Worm (Caenorhabditis elegans) whole organism, mixed stage, embryonic: ENCODE measurements around the gene rpl-22.

ENCODE experiments used
- bed-3 ChIP-seq: fragments of 200-800 bp; sonication (Bioruptor generic); optimal IDR thresholded peaks from 3 replicates; lab custom pipeline; 2018; ENCODE audit warnings: mild to moderate bottlenecking, missing genetic modification characterization, moderate library complexity, missing compliant biosample characterization
- blmp-1 ChIP-seq: fragments of 150-350 bp; optimal IDR thresholded peaks from 2 replicates; lab custom pipeline; 2014; ENCODE audit warnings: missing biosample characterization, missing genetic modification characterization
- ceh-39 ChIP-seq: fragments of 150-350 bp; optimal IDR thresholded peaks from 2 replicates; lab custom pipeline; 2014; ENCODE audit warnings: missing biosample characterization, missing genetic modification characterization
- ceh-43 ChIP-seq: fragments of 200-800 bp; sonication (Bioruptor generic); optimal IDR thresholded peaks from 2 replicates; lab custom pipeline; 2018; ENCODE audit warnings: mild to moderate bottlenecking, missing genetic modification characterization, moderate library complexity, missing compliant biosample characterization
- ceh-83 ChIP-seq: fragments of 200-800 bp; sonication (Bioruptor generic); optimal IDR thresholded peaks from 2 replicates; lab custom pipeline; 2018; ENCODE audit warnings: mild to moderate bottlenecking, missing genetic modification characterization, missing compliant biosample characterization
- cnd-1 ChIP-seq: fragments of 200-800 bp; sonication (Bioruptor generic); optimal IDR thresholded peaks from 2 replicates; lab custom pipeline; 2018; ENCODE audit warnings: mild to moderate bottlenecking, missing genetic modification characterization, missing compliant biosample characterization
- drap-1 ChIP-seq: fragments of 200-800 bp; sonication (Bioruptor generic); optimal IDR thresholded peaks from 3 replicates; lab custom pipeline; 2018; ENCODE audit warnings: mild to moderate bottlenecking, missing genetic modification characterization, missing compliant biosample characterization
- elt-1 ChIP-seq: sonication (generic microtip); optimal IDR thresholded peaks from 2 replicates; lab custom pipeline; 2017; ENCODE audit warnings: missing genetic modification characterization, mild to moderate bottlenecking, missing compliant biosample characterization, antibody characterized with exemption, moderate library complexity, borderline replicate concordance; ENCODE audit not compliant: insufficient read depth
- elt-3 ChIP-seq: fragments of 150-350 bp; optimal IDR thresholded peaks from 2 replicates; lab custom pipeline; 2014; ENCODE audit warnings: missing biosample characterization, missing genetic modification characterization
- flh-1 ChIP-seq: fragments of 200-800 bp; sonication (Bioruptor generic); optimal IDR thresholded peaks from 2 replicates; lab custom pipeline; 2018; ENCODE audit warnings: mild to moderate bottlenecking, missing genetic modification characterization, moderate library complexity, missing compliant biosample characterization
- ham-2 ChIP-seq: fragments of 200-800 bp; sonication (Bioruptor generic); optimal IDR thresholded peaks from 2 replicates; lab custom pipeline; 2018; ENCODE audit warnings: mild to moderate bottlenecking, missing genetic modification characterization, missing compliant biosample characterization
- lin-13 ChIP-seq: fragments of 150-350 bp; optimal IDR thresholded peaks from 2 replicates; lab custom pipeline; 2014; ENCODE audit warnings: missing biosample characterization, missing genetic modification characterization
- lin-32 ChIP-seq: fragments of 200-800 bp; sonication (Bioruptor generic); optimal IDR thresholded peaks from 2 replicates; lab custom pipeline; 2018; ENCODE audit warnings: mild to moderate bottlenecking, missing genetic modification characterization, missing compliant biosample characterization
- lsy-2 ChIP-seq: fragments of 150-350 bp; optimal IDR thresholded peaks from 2 replicates; lab custom pipeline; 2014; ENCODE audit warnings: missing biosample characterization, missing genetic modification characterization
- mab-5 ChIP-seq: fragments of 150-350 bp; optimal IDR thresholded peaks from 2 replicates; lab custom pipeline; 2014; ENCODE audit warnings: missing biosample characterization, missing genetic modification characterization
- mep-1 ChIP-seq: fragments of 150-350 bp; optimal IDR thresholded peaks from 2 replicates; lab custom pipeline; 2017; ENCODE audit warnings: missing biosample characterization, missing genetic modification reagents, missing genetic modification characterization, inconsistent platforms
- mls-2 ChIP-seq: sonication (generic microtip); optimal IDR thresholded peaks from 2 replicates; lab custom pipeline; 2016; ENCODE audit warnings: mild to moderate bottlenecking, missing genetic modification characterization, moderate library complexity, missing compliant biosample characterization
- nhr-12 ChIP-seq: fragments of 150-350 bp; optimal IDR thresholded peaks from 2 replicates; lab custom pipeline; 2014; ENCODE audit warnings: missing biosample characterization, missing genetic modification characterization
- nhr-2 ChIP-seq: fragments of 150-350 bp; optimal IDR thresholded peaks from 2 replicates; lab custom pipeline; 2014; ENCODE audit warnings: missing biosample characterization, missing genetic modification characterization
- nhr-237 ChIP-seq: fragments of 150-350 bp; optimal IDR thresholded peaks from 2 replicates; lab custom pipeline; 2014; ENCODE audit warnings: missing biosample characterization, missing genetic modification characterization
- nhr-28 ChIP-seq: fragments of 150-350 bp; optimal IDR thresholded peaks from 2 replicates; lab custom pipeline; 2014; ENCODE audit warnings: missing biosample characterization, missing genetic modification characterization
- pha-4 ChIP-seq: fragments of 150-350 bp; optimal IDR thresholded peaks from 2 replicates; lab custom pipeline; 2018; ENCODE audit warnings: missing biosample characterization, missing genetic modification reagents, missing genetic modification characterization
- sem-2 ChIP-seq: fragments of 200-800 bp; sonication (Bioruptor generic); optimal IDR thresholded peaks from 2 replicates; lab custom pipeline; 2018; ENCODE audit warnings: mild to moderate bottlenecking, missing genetic modification characterization, missing compliant biosample characterization
- snpc-4 ChIP-seq: fragments of 150-350 bp; optimal IDR thresholded peaks from 2 replicates; lab custom pipeline; 2014; ENCODE audit warnings: missing biosample characterization, missing genetic modification characterization
- tbx-8 ChIP-seq: fragments of 200-800 bp; sonication (Bioruptor generic); optimal IDR thresholded peaks from 2 replicates; lab custom pipeline; 2018; ENCODE audit warnings: mild to moderate bottlenecking, missing genetic modification characterization, moderate library complexity, missing compliant biosample characterization
- unc-120 ChIP-seq: sonication (generic microtip); optimal IDR thresholded peaks from 2 replicates; lab custom pipeline; 2017; ENCODE audit warnings: missing genetic modification characterization, missing compliant biosample characterization; ENCODE audit not compliant: poor library complexity, severe bottlenecking
- unc-39 ChIP-seq: fragments of 150-350 bp; optimal IDR thresholded peaks from 2 replicates; lab custom pipeline; 2014; ENCODE audit warnings: missing biosample characterization, missing genetic modification characterization
- unc-62 ChIP-seq: fragments of 150-350 bp; optimal IDR thresholded peaks from 2 replicates; lab custom pipeline; 2014; ENCODE audit warnings: missing biosample characterization, missing genetic modification reagents, missing genetic modification characterization
- zip-8 ChIP-seq: fragments of 150-350 bp; optimal IDR thresholded peaks from 2 replicates; lab custom pipeline; 2014; ENCODE audit warnings: missing biosample characterization, missing genetic modification characterization
- ztf-11 ChIP-seq: fragments of 150-350 bp; optimal IDR thresholded peaks from 2 replicates; lab custom pipeline; 2014; ENCODE audit warnings: missing biosample characterization, missing genetic modification characterization

rpl-22 gene

DNA sequence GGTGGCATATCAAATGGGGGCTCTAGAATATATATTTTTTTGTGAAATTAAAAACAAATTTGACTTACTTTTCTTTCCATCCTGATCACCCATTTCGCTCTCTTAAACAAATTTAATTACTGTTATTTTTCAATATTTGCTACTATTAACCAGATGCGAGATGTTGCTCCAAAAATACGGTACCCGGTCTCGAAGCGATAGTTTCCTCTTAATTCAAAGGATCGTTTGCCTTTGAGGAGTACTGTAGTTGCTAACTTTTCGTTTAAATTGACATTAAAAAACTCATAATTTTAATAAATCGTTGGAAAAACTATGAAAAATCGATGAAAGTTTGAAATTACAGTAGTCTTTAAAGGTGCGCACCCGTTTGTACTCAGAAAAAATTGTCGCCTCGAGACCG, 27.9 kb downstream of the rpl-22 start, which contains the start of gene C04G6.4:
TSS of gene C04G6.4 (minus strand) at position 101 of the 400 bp plus-strand sequence.
- TF ChIP-seq bed-3 (GFP tag; lab: Kevin White, UChicago): no peak

DNA sequence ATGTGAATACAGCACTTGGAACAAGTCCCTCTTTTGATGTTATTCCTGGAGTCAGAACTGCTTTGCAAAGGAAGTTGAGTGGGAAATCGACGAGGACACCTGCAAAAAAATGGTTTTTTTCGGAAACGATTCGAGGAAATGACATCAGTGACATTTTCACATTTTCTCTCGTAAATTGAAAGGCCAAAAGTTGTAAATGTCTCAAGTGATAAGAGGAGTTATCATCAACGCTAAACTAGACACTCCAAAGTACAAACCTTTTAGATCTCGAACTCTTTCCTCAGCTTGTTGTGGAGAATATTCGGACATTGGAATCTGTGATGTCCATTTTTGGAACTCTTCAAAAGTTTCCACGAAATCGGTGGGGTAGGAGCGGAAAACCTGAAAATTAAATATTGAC, 28.8 kb downstream of the rpl-22 start:
- TF ChIP-seq nhr-2 (tag; lab: Kevin White, UChicago): no peak
- no peak for TF ChIP-seq ham-2 (GFP tag; lab: Kevin White, UChicago)
- TF ChIP-seq bed-3 (GFP tag; lab: Kevin White, UChicago): no peak
- TF ChIP-seq mls-2 (tag; lab: Kevin White, UChicago): no peak
- no peak for TF ChIP-seq nhr-12 (tag; lab: Kevin White, UChicago)
- no peak for TF ChIP-seq drap-1 (GFP tag; lab: Kevin White, UChicago)
- TF ChIP-seq ceh-43 (GFP tag; lab: Kevin White, UChicago): no peak
- no peak for TF ChIP-seq pha-4
- no peak for TF ChIP-seq nhr-237 (tag; lab: Kevin White, UChicago)
- no peak for TF ChIP-seq ceh-83 (GFP tag; lab: Kevin White, UChicago)
- no peak for TF ChIP-seq nhr-28 (tag; lab: Kevin White, UChicago)
- no peak for TF ChIP-seq tbx-8 (GFP tag; lab: Kevin White, UChicago)
- TF ChIP-seq elt-3 (tag; lab: Kevin White, UChicago): no peak

DNA sequence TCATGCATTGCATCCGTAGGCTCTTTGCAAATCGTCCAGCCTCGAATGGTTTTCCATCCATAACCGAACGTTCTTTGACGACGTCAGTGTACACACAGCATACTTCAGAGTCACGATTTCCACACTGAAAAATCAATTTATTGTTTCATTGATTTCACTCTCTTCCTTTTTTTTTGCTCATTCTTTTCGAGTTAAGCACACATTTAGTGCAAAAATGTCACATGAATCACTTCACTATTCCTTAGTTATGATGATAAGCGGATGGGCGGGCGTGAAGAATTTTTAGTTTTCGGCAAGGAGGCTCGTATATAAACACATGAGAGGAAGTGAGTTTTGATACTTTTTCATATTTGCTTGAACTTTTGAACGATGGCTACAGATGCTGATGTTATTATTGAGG, 30.0 kb downstream of the rpl-22 start, which contains the start of gene txt-9:
TSS of gene txt-9 (plus strand) at position 336 of the 400 bp plus-strand sequence.
- no peak for TF ChIP-seq mab-5
- no peak for TF ChIP-seq tbx-8 (GFP tag; lab: Kevin White, UChicago)
- TF ChIP-seq unc-39 (tag; lab: Kevin White, UChicago): no peak
- TF ChIP-seq snpc-4: no peak
- no peak for TF ChIP-seq ceh-39 (tag; lab: Kevin White, UChicago)
- TF ChIP-seq nhr-12 (tag; lab: Kevin White, UChicago): no peak
- no peak for TF ChIP-seq ceh-83 (GFP tag; lab: Kevin White, UChicago)
- no peak for TF ChIP-seq lsy-2
- TF ChIP-seq unc-120 (tag; lab: Kevin White, UChicago): no peak
- no peak for TF ChIP-seq drap-1 (GFP tag; lab: Kevin White, UChicago)
- TF ChIP-seq ham-2 (GFP tag; lab: Kevin White, UChicago): no peak
- TF ChIP-seq ztf-11: no peak
- TF ChIP-seq cnd-1 (tag; lab: Kevin White, UChicago): no peak
- TF ChIP-seq sem-2 (GFP tag; lab: Kevin White, UChicago): no peak
- TF ChIP-seq, all 35 proteins: peak for 0

DNA sequence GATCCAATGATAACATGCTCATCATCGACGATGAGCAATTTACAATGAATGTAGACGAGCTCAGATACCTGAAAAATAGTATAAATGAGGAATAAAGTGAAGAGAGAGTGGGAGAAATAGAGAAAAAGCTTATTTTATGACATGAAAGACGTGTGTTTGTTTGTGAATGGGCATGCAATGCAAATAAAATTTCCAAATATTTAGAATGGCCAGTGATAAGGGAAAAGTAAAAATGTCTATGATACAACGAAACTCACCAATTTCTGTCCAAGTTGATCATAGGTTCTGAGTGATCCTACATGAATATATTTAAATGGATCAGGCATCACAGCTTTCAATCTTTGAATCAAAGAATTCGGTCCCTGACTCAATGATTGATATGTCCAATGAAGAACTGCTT, 30.7 kb downstream of the rpl-22 start:
- TF ChIP-seq mab-5 (no peak), mls-2 (tag; lab: Kevin White, UChicago) (no peak), mep-1 (tag; lab: Kevin White, UChicago) (no peak), snpc-4 (no peak), elt-1 (tag; lab: Kevin White, UChicago) (no peak), nhr-12 (tag; lab: Kevin White, UChicago) (no peak), nhr-237 (tag; lab: Kevin White, UChicago) (no peak), unc-120 (tag; lab: Kevin White, UChicago) (no peak), lin-32 (GFP tag; lab: Kevin White, UChicago) (no peak), cnd-1 (tag; lab: Kevin White, UChicago) (no peak), bed-3 (GFP tag; lab: Kevin White, UChicago) (no peak)

DNA sequence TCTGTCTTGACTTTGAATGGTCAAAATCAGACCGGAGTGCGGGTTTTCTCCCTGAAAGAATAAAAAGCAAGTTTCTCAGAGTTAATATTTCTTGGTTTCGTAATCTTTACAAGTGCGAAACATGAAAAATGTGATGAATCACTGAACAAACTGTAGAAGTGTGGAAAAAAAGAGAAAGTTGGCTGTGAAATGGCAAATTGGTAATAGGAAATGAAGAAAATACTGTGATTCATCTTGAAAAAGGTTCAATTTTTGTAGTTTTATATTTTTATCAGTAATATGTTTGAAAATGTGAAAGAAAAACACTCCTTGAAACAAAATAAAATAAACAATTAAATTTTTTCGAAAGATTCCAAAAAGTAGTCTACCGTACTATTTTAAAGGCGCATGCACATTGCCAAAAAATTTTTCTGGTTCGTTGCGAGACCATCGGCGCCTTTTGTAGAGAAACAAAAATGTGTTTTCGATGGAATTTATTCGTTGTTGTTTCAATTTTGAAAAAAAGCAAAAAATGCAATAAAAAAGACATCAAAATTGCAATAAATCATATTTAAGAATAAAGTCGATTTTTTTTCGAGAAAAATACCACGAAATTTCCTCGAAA, 36.3 kb downstream of the rpl-22 start, which contains the start of gene pld-1:
TSS of gene pld-1 (minus strand) at position 51 of the 604 bp plus-strand sequence.
- TF ChIP-seq lin-13 (tag; lab: Kevin White, UChicago) (no peak), flh-1 (GFP tag; lab: Kevin White, UChicago) (no peak), blmp-1 (tag; lab: Kevin White, UChicago) (no peak), zip-8 (tag; lab: Kevin White, UChicago) (no peak), mab-5 (no peak), ztf-11 (no peak), unc-120 (tag; lab: Kevin White, UChicago) (no peak), ceh-39 (tag; lab: Kevin White, UChicago) (no peak), unc-62 (GFP tag; lab: Kevin White, UChicago) (no peak), unc-39 (tag; lab: Kevin White, UChicago) (no peak), ham-2 (GFP tag; lab: Kevin White, UChicago) (no peak), lsy-2 (no peak), ceh-83 (GFP tag; lab: Kevin White, UChicago) (no peak), sem-2 (GFP tag; lab: Kevin White, UChicago) (no peak), nhr-28 (tag; lab: Kevin White, UChicago) (no peak), drap-1 (GFP tag; lab: Kevin White, UChicago) (no peak), nhr-2 (tag; lab: Kevin White, UChicago) (no peak), bed-3 (GFP tag; lab: Kevin White, UChicago) (no peak)
